Fruit fly (Drosophila melanogaster) whole organism, pupa: ENCODE data around the gene Alp5.

Experiments used
- CG13204 ChIP-seq: fragments of 200-800 bp; sonication (Bioruptor generic); optimal IDR thresholded peaks from 2 replicates; lab custom pipeline; 2018; ENCODE audit warnings: missing biosample characterization, mild to moderate bottlenecking, missing genetic modification characterization, moderate library complexity
- EcR ChIP-seq: fragments of 200-800 bp; sonication (Bioruptor generic); optimal IDR thresholded peaks from 3 replicates; lab custom pipeline; 2019; ENCODE audit warnings: missing biosample characterization, missing genetic modification characterization, mild to moderate bottlenecking, moderate library complexity, missing genetic modification reagents

- TF ChIP-seq EcR (GFP tag; lab: Kevin White, UChicago) (no peak), CG13204 (GFP tag; lab: Kevin White, UChicago) (no peak)
Measured at dm6 chr3R:20960881-20961518, 45.8 kb downstream of the Alp5 start.
